Fruit fly (Drosophila melanogaster) whole organism, embryonic: Measurements from ENCODE around the gene CG15643.

ENCODE experiments used
- CG10209 ChIP-seq: fragments of 200-800 bp; sonication (Bioruptor generic); optimal IDR thresholded peaks from 3 replicates; lab custom pipeline; 2017; ENCODE audit warnings: missing biosample characterization, mild to moderate bottlenecking, missing genetic modification characterization, missing genetic modification reagents
- CG11247 ChIP-seq: fragments of 200-800 bp; sonication (Bioruptor generic); IDR thresholded peaks from 2 replicates; pipeline ENCODE4 v1.3.6; 2022; ENCODE audit warnings: missing biosample characterization, missing genetic modification characterization
- CG12219 ChIP-seq: fragments of 200-800 bp; sonication (Bioruptor generic); optimal IDR thresholded peaks from 3 replicates; lab custom pipeline; 2018; ENCODE audit warnings: missing biosample characterization, mild to moderate bottlenecking, missing genetic modification characterization
- CG1647 ChIP-seq: fragments of 200-800 bp; sonication (Bioruptor generic); optimal IDR thresholded peaks from 3 replicates; lab custom pipeline; 2016; ENCODE audit warnings: missing biosample characterization, missing genetic modification characterization
- CG16815 ChIP-seq: fragments of 200-800 bp; sonication (Bioruptor generic); optimal IDR thresholded peaks from 3 replicates; lab custom pipeline; 2017; ENCODE audit warnings: missing biosample characterization, mild to moderate bottlenecking, missing genetic modification characterization
- CG17328 ChIP-seq: fragments of 200-800 bp; sonication (Bioruptor generic); IDR thresholded peaks from 2 replicates; pipeline ENCODE4 v1.3.6; 2022; ENCODE audit warnings: missing biosample characterization, missing genetic modification characterization
- CG17568 ChIP-seq: fragments of 200-800 bp; sonication (Bioruptor generic); optimal IDR thresholded peaks from 2 replicates; lab custom pipeline; 2018; ENCODE audit warnings: missing biosample characterization, mild to moderate bottlenecking, missing genetic modification characterization, moderate library complexity
- CG1832 ChIP-seq: fragments of 200-800 bp; sonication (Bioruptor generic); optimal IDR thresholded peaks from 2 replicates; lab custom pipeline; 2017; ENCODE audit warnings: missing biosample characterization, mild to moderate bottlenecking, missing genetic modification characterization, inconsistent platforms
- CG4730 ChIP-seq: fragments of 200-800 bp; sonication (Bioruptor generic); IDR thresholded peaks from 2 replicates; pipeline ENCODE4 v1.3.6; 2022; ENCODE audit warnings: missing biosample characterization, missing genetic modification characterization
- CG6654 ChIP-seq: fragments of 200-800 bp; sonication (Bioruptor generic); optimal IDR thresholded peaks from 2 replicates; lab custom pipeline; 2017; ENCODE audit warnings: missing biosample characterization, mild to moderate bottlenecking, missing genetic modification characterization
- CG7357 ChIP-seq: fragments of 200-800 bp; sonication (Bioruptor generic); IDR thresholded peaks from 3 replicates; pipeline ENCODE4 v1.3.6; 2022; ENCODE audit warnings: missing biosample characterization, missing genetic modification characterization
- CG8290 ChIP-seq, 3 experiments: fragments of 200-800 bp; sonication (Bioruptor generic); optimal IDR thresholded peaks; 2 replicates each; lab custom pipeline; 2016 to 2019; ENCODE audit warnings: missing biosample characterization in 3 of 3, missing genetic modification characterization in 3 of 3, mild to moderate bottlenecking in 2 of 3, moderate library complexity in 1 of 3
- CG8359 ChIP-seq: fragments of 200-800 bp; sonication (Bioruptor generic); optimal IDR thresholded peaks from 2 replicates; lab custom pipeline; 2017; ENCODE audit warnings: missing biosample characterization, mild to moderate bottlenecking, missing genetic modification characterization, borderline replicate concordance
- CG8478 ChIP-seq: fragments of >200 bp; optimal IDR thresholded peaks from 2 replicates; lab custom pipeline; 2018
- CTCF ChIP-seq: fragments of 200-800 bp; sonication (Bioruptor generic); optimal IDR thresholded peaks from 2 replicates; lab custom pipeline; 2017; ENCODE audit warnings: missing biosample characterization, mild to moderate bottlenecking, missing genetic modification characterization, moderate library complexity
- D ChIP-seq, 2 experiments: fragments of 200-800 bp in 1 of 2; fragments of >200 bp in 1 of 2; sonication (Bioruptor generic) in 1 of 2; optimal IDR thresholded peaks; 2 replicates in 1 of 2; 3 replicates in 1 of 2; lab custom pipeline; 2017; ENCODE audit warnings: mild to moderate bottlenecking in 1 of 2, missing biosample characterization in 1 of 2, missing genetic modification characterization in 1 of 2, missing genetic modification reagents in 1 of 2
- Deaf1 ChIP-seq: fragments of 200-800 bp; optimal IDR thresholded peaks from 3 replicates; lab custom pipeline; 2019; ENCODE audit warnings: missing biosample characterization, mild to moderate bottlenecking, missing genetic modification characterization, moderate library complexity
- Dfd ChIP-seq, 2 experiments: fragments of >200 bp; optimal IDR thresholded peaks; 2 replicates each; lab custom pipeline; 2017; ENCODE audit warnings: missing biosample characterization in 2 of 2, missing genetic modification characterization in 2 of 2
- Eip74EF ChIP-seq, 2 experiments: fragments of 200-800 bp in 1 of 2; fragments of >200 bp in 1 of 2; sonication (Bioruptor generic) in 1 of 2; optimal IDR thresholded peaks; 2 replicates each; lab custom pipeline; 2017 to 2019; ENCODE audit warnings: missing biosample characterization in 2 of 2, missing genetic modification characterization in 2 of 2, mild to moderate bottlenecking in 1 of 2, moderate library complexity in 1 of 2
- GATAe ChIP-seq: fragments of 200-800 bp; sonication (Bioruptor generic); conservative IDR thresholded peaks from 2 replicates; pipeline ENCODE4 v1.3.6; 2022; ENCODE audit warnings: missing biosample characterization, missing genetic modification characterization
- H15 ChIP-seq: fragments of 200-800 bp; sonication (Bioruptor generic); IDR thresholded peaks from 3 replicates; pipeline ENCODE4 v1.3.6; 2022; ENCODE audit warnings: missing biosample characterization, missing genetic modification characterization
- H2.0 ChIP-seq: fragments of 200-800 bp; sonication (Bioruptor generic); IDR thresholded peaks from 2 replicates; pipeline ENCODE4 v1.3.6; 2022; ENCODE audit warnings: missing biosample characterization, missing genetic modification characterization
- HHEX ChIP-seq: fragments of 200-800 bp; sonication (Bioruptor generic); optimal IDR thresholded peaks from 3 replicates; lab custom pipeline; 2017; ENCODE audit warnings: missing biosample characterization, mild to moderate bottlenecking, missing genetic modification characterization, missing genetic modification reagents
- HLH3B ChIP-seq: fragments of 200-800 bp; sonication (Bioruptor generic); IDR thresholded peaks from 2 replicates; pipeline ENCODE4 v1.3.6; 2022; ENCODE audit warnings: missing biosample characterization, missing genetic modification characterization
- Hr78 ChIP-seq, 2 experiments: fragments of 200-800 bp in 1 of 2; fragments of >200 bp in 1 of 2; sonication (Bioruptor generic) in 1 of 2; optimal IDR thresholded peaks; 2 replicates each; lab custom pipeline; 2017 to 2019; ENCODE audit warnings: missing biosample characterization in 2 of 2, missing genetic modification characterization in 2 of 2, mild to moderate bottlenecking in 1 of 2, moderate library complexity in 1 of 2
- Jarid2 ChIP-seq: fragments of 200-800 bp; sonication (Bioruptor generic); optimal IDR thresholded peaks from 3 replicates; lab custom pipeline; 2017; ENCODE audit warnings: mild to moderate bottlenecking, missing biosample characterization, missing genetic modification reagents, missing genetic modification characterization
- Mrtf ChIP-seq: fragments of 200-800 bp; sonication (Bioruptor generic); IDR thresholded peaks from 3 replicates; pipeline ENCODE4 v1.3.6; 2022; ENCODE audit warnings: missing biosample characterization, missing genetic modification characterization
- Pdp1 ChIP-seq, 2 experiments: fragments of 200-800 bp; sonication (Bioruptor generic); optimal IDR thresholded peaks; 3 replicates each; lab custom pipeline; 2016; ENCODE audit warnings: missing biosample characterization in 2 of 2, missing genetic modification characterization in 2 of 2, mild to moderate bottlenecking in 1 of 2, moderate library complexity in 1 of 2
- Stat92E ChIP-seq, 3 experiments: fragments of >200 bp in 2 of 3; fragments of 200-800 bp in 1 of 3; sonication (Bioruptor generic) in 1 of 3; optimal IDR thresholded peaks; 2 replicates each; lab custom pipeline; 2017 to 2019; ENCODE audit warnings: missing biosample characterization in 3 of 3, missing genetic modification characterization in 3 of 3, mild to moderate bottlenecking in 1 of 3, moderate library complexity in 1 of 3
- Trl ChIP-seq, 3 experiments: fragments of >200 bp in 2 of 3; fragments of 200-800 bp in 1 of 3; sonication (Bioruptor generic) in 1 of 3; optimal IDR thresholded peaks; 2 replicates in 1 of 3; 3 replicates in 2 of 3; lab custom pipeline; 2016 to 2017; ENCODE audit warnings: missing biosample characterization in 1 of 3, missing genetic modification characterization in 1 of 3
- al ChIP-seq: fragments of 200-800 bp; sonication (Bioruptor generic); IDR thresholded peaks from 2 replicates; pipeline ENCODE4 v1.3.6; 2022; ENCODE audit warnings: missing biosample characterization, missing genetic modification characterization
- bcd ChIP-seq: fragments of 200-800 bp; sonication (Bioruptor generic); optimal IDR thresholded peaks from 2 replicates; lab custom pipeline; 2017; ENCODE audit warnings: missing biosample characterization, mild to moderate bottlenecking, missing genetic modification characterization
- ci ChIP-seq: fragments of 200-800 bp; sonication (Bioruptor generic); IDR thresholded peaks from 3 replicates; pipeline ENCODE4 v1.3.6; 2022; ENCODE audit warnings: missing biosample characterization, missing genetic modification characterization
- crc ChIP-seq: fragments of 200-800 bp; sonication (Bioruptor generic); optimal IDR thresholded peaks from 2 replicates; lab custom pipeline; 2016; ENCODE audit warnings: missing biosample characterization, missing genetic modification characterization
- emc ChIP-seq: fragments of 200-800 bp; sonication (Bioruptor generic); optimal IDR thresholded peaks from 2 replicates; lab custom pipeline; 2016; ENCODE audit warnings: missing biosample characterization, missing genetic modification characterization
- her ChIP-seq: fragments of 200-800 bp; sonication (Bioruptor generic); optimal IDR thresholded peaks from 2 replicates; lab custom pipeline; 2016; ENCODE audit warnings: missing biosample characterization, missing genetic modification characterization
- lola ChIP-seq, 3 experiments: fragments of >200 bp in 2 of 3; fragments of 200-800 bp in 1 of 3; sonication (Bioruptor generic) in 1 of 3; optimal IDR thresholded peaks; 2 replicates each; lab custom pipeline; 2017 to 2019; ENCODE audit warnings: missing biosample characterization in 3 of 3, missing genetic modification characterization in 3 of 3, mild to moderate bottlenecking in 1 of 3, moderate library complexity in 1 of 3
- lov ChIP-seq, 2 experiments: fragments of 200-800 bp in 1 of 2; fragments of >200 bp in 1 of 2; sonication (Bioruptor generic) in 1 of 2; IDR thresholded peaks in 1 of 2; optimal IDR thresholded peaks in 1 of 2; 2 replicates in 1 of 2; 3 replicates in 1 of 2; pipeline versions ENCODE4 v1.3.6 to Lab custom; 2017 to 2022; ENCODE audit warnings: missing biosample characterization in 1 of 2, missing genetic modification characterization in 1 of 2
- mirr ChIP-seq: fragments of 200-800 bp; sonication (Bioruptor generic); optimal IDR thresholded peaks from 3 replicates; lab custom pipeline; 2018; ENCODE audit warnings: missing biosample characterization, mild to moderate bottlenecking, missing genetic modification characterization
- prd ChIP-seq, 3 experiments: fragments of >200 bp in 2 of 3; fragments of 200-800 bp in 1 of 3; sonication (Bioruptor generic) in 1 of 3; optimal IDR thresholded peaks in 2 of 3; IDR thresholded peaks in 1 of 3; 2 replicates in 2 of 3; 3 replicates in 1 of 3; pipeline versions ENCODE4 v1.3.6 to Lab custom; 2017 to 2022; ENCODE audit warnings: missing biosample characterization in 1 of 3, missing genetic modification characterization in 1 of 3
- ro ChIP-seq: fragments of 200-800 bp; sonication (Bioruptor generic); IDR thresholded peaks from 2 replicates; pipeline ENCODE4 v1.3.6; 2022; ENCODE audit warnings: missing biosample characterization, missing genetic modification characterization
- sens ChIP-seq: fragments of 200-800 bp; sonication (Bioruptor generic); peaks from one replicate; lab custom pipeline; 2016; ENCODE audit warnings: missing biosample characterization, missing genetic modification characterization
- shn ChIP-seq: fragments of 200-800 bp; sonication (Bioruptor generic); optimal IDR thresholded peaks from 3 replicates; lab custom pipeline; 2016; ENCODE audit warnings: missing biosample characterization, missing genetic modification characterization
- tin ChIP-seq: fragments of 200-800 bp; sonication (Bioruptor generic); optimal IDR thresholded peaks from 3 replicates; lab custom pipeline; 2016; ENCODE audit warnings: missing biosample characterization, missing genetic modification characterization
- tio ChIP-seq: fragments of 200-800 bp; sonication (Bioruptor generic); optimal IDR thresholded peaks from 2 replicates; lab custom pipeline; 2017; ENCODE audit warnings: missing biosample characterization, missing genetic modification characterization, inconsistent platforms
- tna ChIP-seq: fragments of 200-800 bp; sonication (Bioruptor generic); IDR thresholded peaks from 2 replicates; pipeline ENCODE4 v1.3.6; 2022; ENCODE audit warnings: missing biosample characterization, missing genetic modification characterization; ENCODE audit not compliant: partially characterized antibody
- unc-4 ChIP-seq: fragments of 200-800 bp; sonication (Bioruptor generic); IDR thresholded peaks from 2 replicates; pipeline ENCODE4 v1.3.6; 2022; ENCODE audit warnings: missing biosample characterization, missing genetic modification characterization; ENCODE audit not compliant: partially characterized antibody
- zen2 ChIP-seq: fragments of 200-800 bp; sonication (Bioruptor generic); IDR thresholded peaks from 3 replicates; pipeline ENCODE4 v1.3.6; 2022; ENCODE audit warnings: missing biosample characterization, missing genetic modification characterization; ENCODE audit not compliant: partially characterized antibody

The CG15643 gene

dm6 chrX:15582853-15583252, 10.9 kb upstream of the CG15643 start, which contains the start of the genes CG9215 and CG8097 (continued):
- no peak for TF ChIP-seq Jarid2 (GFP tag; lab: Kevin White, UChicago)
- TF ChIP-seq D (optimal IDR thresholded peaks at IDR 0.05; lab: Kevin White, UChicago), result no peak
- no peak for TF ChIP-seq D (GFP tag; optimal IDR thresholded peaks at IDR 0.05; lab: Kevin White, UChicago)
- TF ChIP-seq shn, result peak; percentile 47
- no peak for TF ChIP-seq mirr (GFP tag; lab: Kevin White, UChicago)
- peak; percentile 26 for TF ChIP-seq CTCF (GFP tag; lab: Kevin White, UChicago)
- TF ChIP-seq Stat92E (GFP tag; optimal IDR thresholded peaks at IDR 0.05; lab: Kevin White, UChicago), result peak in 1 of 3 experiments; percentile 36
- TF ChIP-seq ci, result no peak
- no peak for TF ChIP-seq CG4730 (GFP tag; lab: Robert Waterston, UW)
- TF ChIP-seq Dfd (GFP tag; optimal IDR thresholded peaks at IDR 0.05; lab: Kevin White, UChicago), result no peak
- TF ChIP-seq CG7357 (GFP tag; lab: Robert Waterston, UW), result no peak
- TF ChIP-seq tin (GFP tag; lab: Kevin White, UChicago), result peak; percentile 6
- TF ChIP-seq CG8290 (GFP tag; optimal IDR thresholded peaks at IDR 0.05; lab: Kevin White, UChicago), result peak; percentile 57
- TF ChIP-seq CG8290 (tag; optimal IDR thresholded peaks at IDR 0.05; lab: Kevin White, UChicago), result no peak
- no peak for TF ChIP-seq H2.0
- no peak for TF ChIP-seq CG12219 (GFP tag; lab: Kevin White, UChicago)
- no peak for TF ChIP-seq bcd (GFP tag; lab: Kevin White, UChicago)
- TF ChIP-seq H15 (GFP tag; lab: Robert Waterston, UW), result no peak
- TF ChIP-seq CG17568, result no peak
- no peak for TF ChIP-seq ro (GFP tag; lab: Robert Waterston, UW)
- no peak for TF ChIP-seq tio (GFP tag; lab: Kevin White, UChicago)
- TF ChIP-seq HLH3B (GFP tag; lab: Robert Waterston, UW), result no peak
- TF ChIP-seq CG11247 (GFP tag; lab: Robert Waterston, UW), result no peak
- no peak for TF ChIP-seq prd (optimal IDR thresholded peaks at IDR 0.05; lab: Kevin White, UChicago)
- peak; percentile 6; the same call in 1 of the 3 replicates for TF ChIP-seq prd (GFP tag; IDR thresholded peaks at IDR 0.05; lab: Robert Waterston, UW)
- TF ChIP-seq Deaf1 (tag; lab: Kevin White, UChicago), result peak; percentile 11
- TF ChIP-seq Mrtf (GFP tag; lab: Robert Waterston, UW), result no peak
- TF ChIP-seq crc, result no peak
- TF ChIP-seq tna (GFP tag; lab: Robert Waterston, UW), result peak; percentile 82
- TF ChIP-seq her (GFP tag; lab: Kevin White, UChicago), result no peak
- peak in 1 of 3 experiments; percentile 34 for TF ChIP-seq lola (GFP tag; optimal IDR thresholded peaks at IDR 0.05; lab: Kevin White, UChicago)
- TF ChIP-seq unc-4, result peak; percentile 97
- no peak for TF ChIP-seq Eip74EF (GFP tag; optimal IDR thresholded peaks at IDR 0.05; lab: Kevin White, UChicago)
- TF ChIP-seq CG8478 (lab: Kevin White, UChicago), result no peak
- no peak for TF ChIP-seq GATAe (GFP tag; lab: Robert Waterston, UW)
- TF ChIP-seq CG16815, result no peak
- TF ChIP-seq lov (optimal IDR thresholded peaks at IDR 0.05; lab: Kevin White, UChicago), result no peak
- TF ChIP-seq lov (GFP tag; IDR thresholded peaks at IDR 0.05; lab: Robert Waterston, UW), result no peak
- TF ChIP-seq Pdp1 (GFP tag; optimal IDR thresholded peaks at IDR 0.05; lab: Kevin White, UChicago), result peak; percentile 12 to 42
- TF ChIP-seq emc (GFP tag; lab: Kevin White, UChicago), result no peak
- peak; percentile 79; the same call in 2 of the 3 replicates for TF ChIP-seq zen2 (GFP tag; lab: Robert Waterston, UW)
- TF ChIP-seq CG10209 (GFP tag; lab: Kevin White, UChicago), result no peak
- TF ChIP-seq CG6654 (GFP tag; lab: Kevin White, UChicago), result no peak
- TF ChIP-seq sens, result peak; percentile 88
- TF ChIP-seq CG17328, result no peak
- TF ChIP-seq CG1647 (GFP tag; lab: Kevin White, UChicago), result no peak
- TF ChIP-seq al (GFP tag; lab: Robert Waterston, UW), result no peak
- no peak for TF ChIP-seq Trl (optimal IDR thresholded peaks at IDR 0.05; lab: Kevin White, UChicago)
- TF ChIP-seq Trl (GFP tag; optimal IDR thresholded peaks at IDR 0.05; lab: Kevin White, UChicago), result peak; percentile 6
- TF ChIP-seq HHEX (GFP tag; lab: Kevin White, UChicago), result no peak
- TF ChIP-seq CG1832 (GFP tag; lab: Kevin White, UChicago), result no peak
- no peak for TF ChIP-seq Hr78 (GFP tag; optimal IDR thresholded peaks at IDR 0.05; lab: Kevin White, UChicago)
- no peak for TF ChIP-seq CG8359 (GFP tag; lab: Kevin White, UChicago)
